Fruit fly (Drosophila melanogaster) whole organism, embryonic: Measurements from ENCODE around the gene CG32857.

Experiments
- Aef1 ChIP-seq: fragments of 200-800 bp; sonication (Bioruptor generic); IDR thresholded peaks from 3 replicates; pipeline ENCODE4 v1.3.6; 2022; ENCODE audit warnings: missing biosample characterization, missing genetic modification characterization
- B-H2 ChIP-seq: fragments of 200-800 bp; sonication (Bioruptor generic); optimal IDR thresholded peaks from 2 replicates; lab custom pipeline; 2018; ENCODE audit warnings: missing biosample characterization, mild to moderate bottlenecking, missing genetic modification characterization
- CG1024 ChIP-seq: fragments of 200-800 bp; sonication (Bioruptor generic); IDR thresholded peaks from 2 replicates; pipeline ENCODE4 v1.3.6; 2022; ENCODE audit warnings: missing biosample characterization, missing genetic modification characterization
- CG10366 ChIP-seq: fragments of 200-800 bp; sonication (Bioruptor generic); IDR thresholded peaks from 2 replicates; pipeline ENCODE4 v1.3.6; 2022; ENCODE audit warnings: missing biosample characterization, missing genetic modification characterization
- CG10959 ChIP-seq: fragments of 200-800 bp; sonication (Bioruptor generic); IDR thresholded peaks from 2 replicates; pipeline ENCODE4 v1.3.6; 2022; ENCODE audit warnings: missing biosample characterization, missing genetic modification characterization
- CG11504 ChIP-seq: fragments of 200-800 bp; sonication (Bioruptor generic); optimal IDR thresholded peaks from 3 replicates; lab custom pipeline; 2019; ENCODE audit warnings: missing biosample characterization, mild to moderate bottlenecking, missing genetic modification characterization, moderate library complexity
- CG12104 ChIP-seq: fragments of 200-800 bp; sonication (Bioruptor generic); optimal IDR thresholded peaks from 3 replicates; lab custom pipeline; 2016; ENCODE audit warnings: missing biosample characterization, missing genetic modification characterization
- CG13894 ChIP-seq: fragments of 200-800 bp; sonication (Bioruptor generic); optimal IDR thresholded peaks from 3 replicates; lab custom pipeline; 2018; ENCODE audit warnings: missing biosample characterization, mild to moderate bottlenecking, missing genetic modification characterization, moderate library complexity
- CG15514 ChIP-seq: fragments of 200-800 bp; sonication (Bioruptor generic); optimal IDR thresholded peaks from 3 replicates; lab custom pipeline; 2017; ENCODE audit warnings: missing biosample characterization, missing genetic modification characterization, mild to moderate bottlenecking, moderate library complexity, missing genetic modification reagents
- CG16863 ChIP-seq: fragments of 200-800 bp; sonication (Bioruptor generic); optimal IDR thresholded peaks from 3 replicates; lab custom pipeline; 2016; ENCODE audit warnings: missing biosample characterization, missing genetic modification characterization
- CG17912 ChIP-seq: fragments of 200-800 bp; sonication (Bioruptor generic); optimal IDR thresholded peaks from 2 replicates; lab custom pipeline; 2018; ENCODE audit warnings: missing biosample characterization, mild to moderate bottlenecking, missing genetic modification characterization
- CG2202 ChIP-seq: fragments of 200-800 bp; sonication (Bioruptor generic); optimal IDR thresholded peaks from 2 replicates; lab custom pipeline; 2018; ENCODE audit warnings: missing biosample characterization, mild to moderate bottlenecking, missing genetic modification characterization
- CG30403 ChIP-seq: fragments of 200-800 bp; sonication (Bioruptor generic); optimal IDR thresholded peaks from 3 replicates; lab custom pipeline; 2016; ENCODE audit warnings: missing biosample characterization, missing genetic modification characterization
- CG31441 ChIP-seq: fragments of 200-800 bp; sonication (Bioruptor generic); IDR thresholded peaks from 2 replicates; pipeline ENCODE4 v1.3.6; 2022; ENCODE audit warnings: missing biosample characterization, missing genetic modification characterization
- CG32772 ChIP-seq: fragments of 200-800 bp; sonication (Bioruptor generic); IDR thresholded peaks from 2 replicates; pipeline ENCODE4 v1.3.6; 2022; ENCODE audit warnings: missing biosample characterization, missing genetic modification characterization
- CG3995 ChIP-seq: fragments of 200-800 bp; sonication (Bioruptor generic); optimal IDR thresholded peaks from 3 replicates; lab custom pipeline; 2016; ENCODE audit warnings: missing biosample characterization, missing genetic modification characterization
- CG6654 ChIP-seq: fragments of 200-800 bp; sonication (Bioruptor generic); optimal IDR thresholded peaks from 2 replicates; lab custom pipeline; 2017; ENCODE audit warnings: missing biosample characterization, mild to moderate bottlenecking, missing genetic modification characterization
- CG6765 ChIP-seq: fragments of 200-800 bp; sonication (Bioruptor generic); optimal IDR thresholded peaks from 3 replicates; lab custom pipeline; 2017; ENCODE audit warnings: missing biosample characterization, mild to moderate bottlenecking, missing genetic modification characterization
- Chrac-16 ChIP-seq: fragments of 200-800 bp; sonication (Bioruptor generic); optimal IDR thresholded peaks from 3 replicates; lab custom pipeline; 2016; ENCODE audit warnings: missing biosample characterization, missing genetic modification characterization
- CoRest ChIP-seq: fragments of 200-800 bp; sonication (Bioruptor generic); optimal IDR thresholded peaks from 3 replicates; lab custom pipeline; 2018; ENCODE audit warnings: missing biosample characterization, mild to moderate bottlenecking, missing genetic modification characterization, moderate library complexity
- Dp ChIP-seq: fragments of 200-800 bp; sonication (Bioruptor generic); optimal IDR thresholded peaks from 2 replicates; lab custom pipeline; 2018; ENCODE audit warnings: missing biosample characterization, mild to moderate bottlenecking, missing genetic modification characterization, moderate library complexity
- Elba2 ChIP-seq: fragments of 200-800 bp; sonication (Bioruptor generic); optimal IDR thresholded peaks from 3 replicates; lab custom pipeline; 2016; ENCODE audit warnings: missing biosample characterization, missing genetic modification characterization
- Ets97D ChIP-seq: fragments of 200-800 bp; sonication (Bioruptor generic); optimal IDR thresholded peaks from 3 replicates; lab custom pipeline; 2016; ENCODE audit warnings: missing biosample characterization, missing genetic modification characterization
- Fer1 ChIP-seq: fragments of 200-800 bp; sonication (Bioruptor generic); optimal IDR thresholded peaks from 2 replicates; lab custom pipeline; 2017; ENCODE audit warnings: missing biosample characterization, mild to moderate bottlenecking, missing genetic modification characterization
- HLH4C ChIP-seq: fragments of 200-800 bp; sonication (Bioruptor generic); IDR thresholded peaks from 3 replicates; pipeline ENCODE4 v1.3.6; 2022; ENCODE audit warnings: missing biosample characterization, missing genetic modification characterization; ENCODE audit not compliant: partially characterized antibody
- HmgZ ChIP-seq: fragments of 200-800 bp; sonication (Bioruptor generic); optimal IDR thresholded peaks from 2 replicates; lab custom pipeline; 2018; ENCODE audit warnings: missing biosample characterization, mild to moderate bottlenecking, missing genetic modification characterization
- Lhr ChIP-seq: fragments of 200-800 bp; sonication (Bioruptor generic); optimal IDR thresholded peaks from 3 replicates; lab custom pipeline; 2017; ENCODE audit warnings: mild to moderate bottlenecking, missing biosample characterization, missing genetic modification reagents, missing genetic modification characterization
- Lim3 ChIP-seq: fragments of 200-800 bp; sonication (Bioruptor generic); IDR thresholded peaks from 2 replicates; pipeline ENCODE4 v1.3.6; 2022; ENCODE audit warnings: missing biosample characterization, missing genetic modification characterization
- Med ChIP-seq: fragments of 200-800 bp; sonication (Bioruptor generic); peaks from one replicate; lab custom pipeline; 2016; ENCODE audit warnings: missing biosample characterization, missing genetic modification characterization, mild to moderate bottlenecking, inconsistent platforms, moderate library complexity
- Mrtf ChIP-seq: fragments of 200-800 bp; sonication (Bioruptor generic); IDR thresholded peaks from 3 replicates; pipeline ENCODE4 v1.3.6; 2022; ENCODE audit warnings: missing biosample characterization, missing genetic modification characterization
- Sry-β ChIP-seq: fragments of 200-800 bp; sonication (Bioruptor generic); optimal IDR thresholded peaks from 2 replicates; lab custom pipeline; 2018; ENCODE audit warnings: missing biosample characterization, mild to moderate bottlenecking, missing genetic modification characterization, moderate library complexity
- Stat92E ChIP-seq, 3 experiments: fragments of >200 bp in 2 of 3; fragments of 200-800 bp in 1 of 3; sonication (Bioruptor generic) in 1 of 3; optimal IDR thresholded peaks; 2 replicates each; lab custom pipeline; 2017 to 2019; ENCODE audit warnings: missing biosample characterization in 3 of 3, missing genetic modification characterization in 3 of 3, mild to moderate bottlenecking in 1 of 3, moderate library complexity in 1 of 3
- bab2 ChIP-seq: fragments of 200-800 bp; sonication (Bioruptor generic); optimal IDR thresholded peaks from 2 replicates; lab custom pipeline; 2016; ENCODE audit warnings: missing biosample characterization, missing genetic modification characterization
- cato ChIP-seq: fragments of 200-800 bp; sonication (Bioruptor generic); optimal IDR thresholded peaks from 2 replicates; lab custom pipeline; 2016; ENCODE audit warnings: missing biosample characterization, missing genetic modification characterization, borderline replicate concordance
- esg ChIP-seq: fragments of 200-800 bp; sonication (Bioruptor generic); conservative IDR thresholded peaks from 2 replicates; pipeline ENCODE4 v1.3.6; 2022; ENCODE audit warnings: missing biosample characterization, missing genetic modification characterization
- eve ChIP-seq, 2 experiments: fragments of >200 bp; optimal IDR thresholded peaks; 2 replicates each; lab custom pipeline; 2017; ENCODE audit warnings: missing biosample characterization in 2 of 2, missing genetic modification characterization in 2 of 2
- exex ChIP-seq: fragments of 200-800 bp; sonication (Bioruptor generic); optimal IDR thresholded peaks from 4 replicates; lab custom pipeline; 2018; ENCODE audit warnings: missing biosample characterization, mild to moderate bottlenecking, missing genetic modification characterization, moderate library complexity
- gsb ChIP-seq: fragments of 200-800 bp; sonication (Bioruptor generic); IDR thresholded peaks from 2 replicates; pipeline ENCODE4 v1.3.6; 2022; ENCODE audit warnings: missing biosample characterization, missing genetic modification characterization
- knrl ChIP-seq: fragments of 200-800 bp; sonication (Bioruptor generic); IDR thresholded peaks from 3 replicates; pipeline ENCODE4 v1.3.6; 2022; ENCODE audit warnings: missing biosample characterization, missing genetic modification characterization; ENCODE audit not compliant: partially characterized antibody
- lola ChIP-seq, 3 experiments: fragments of >200 bp in 2 of 3; fragments of 200-800 bp in 1 of 3; sonication (Bioruptor generic) in 1 of 3; optimal IDR thresholded peaks; 2 replicates each; lab custom pipeline; 2017 to 2019; ENCODE audit warnings: missing biosample characterization in 3 of 3, missing genetic modification characterization in 3 of 3, mild to moderate bottlenecking in 1 of 3, moderate library complexity in 1 of 3
- org-1 ChIP-seq: fragments of 200-800 bp; sonication (Bioruptor generic); optimal IDR thresholded peaks from 2 replicates; lab custom pipeline; 2017; ENCODE audit warnings: missing biosample characterization, missing genetic modification characterization
- pum ChIP-seq: fragments of 200-800 bp; sonication (Bioruptor generic); optimal IDR thresholded peaks from 2 replicates; lab custom pipeline; 2016; ENCODE audit warnings: missing biosample characterization, missing genetic modification characterization
- ro ChIP-seq: fragments of 200-800 bp; sonication (Bioruptor generic); IDR thresholded peaks from 2 replicates; pipeline ENCODE4 v1.3.6; 2022; ENCODE audit warnings: missing biosample characterization, missing genetic modification characterization
- slbo ChIP-seq: fragments of 200-800 bp; sonication (Bioruptor generic); IDR thresholded peaks from 2 replicates; pipeline ENCODE4 v1.3.6; 2022; ENCODE audit warnings: missing biosample characterization, missing genetic modification characterization
- toy ChIP-seq: fragments of 200-800 bp; sonication (Bioruptor generic); IDR thresholded peaks from 2 replicates; pipeline ENCODE4 v1.3.6; 2022; ENCODE audit warnings: missing biosample characterization, missing genetic modification characterization
- tx ChIP-seq: fragments of 200-800 bp; sonication (Bioruptor generic); optimal IDR thresholded peaks from 2 replicates; lab custom pipeline; 2016; ENCODE audit warnings: missing biosample characterization, missing genetic modification characterization
- unc-4 ChIP-seq: fragments of 200-800 bp; sonication (Bioruptor generic); IDR thresholded peaks from 2 replicates; pipeline ENCODE4 v1.3.6; 2022; ENCODE audit warnings: missing biosample characterization, missing genetic modification characterization; ENCODE audit not compliant: partially characterized antibody
- wor ChIP-seq: fragments of 200-800 bp; sonication (Bioruptor generic); IDR thresholded peaks from 2 replicates; pipeline ENCODE4 v1.3.6; 2022; ENCODE audit warnings: missing biosample characterization, missing genetic modification characterization
- yki ChIP-seq: fragments of >200 bp; optimal IDR thresholded peaks from 3 replicates; lab custom pipeline; 2018
- z ChIP-seq: fragments of 200-800 bp; sonication (Bioruptor generic); IDR thresholded peaks from 3 replicates; pipeline ENCODE4 v1.3.6; 2022; ENCODE audit warnings: missing biosample characterization, missing genetic modification characterization
- zf30C ChIP-seq: fragments of 200-800 bp; sonication (Bioruptor generic); optimal IDR thresholded peaks from 3 replicates; lab custom pipeline; 2018; ENCODE audit warnings: missing biosample characterization, mild to moderate bottlenecking, missing genetic modification characterization

Gene CG32857

dm6 chrX:21593907-21594306, 23.5 kb downstream of the CG32857 start (continued):
- TF ChIP-seq exex (no peak), Lim3 (GFP tag; lab: Robert Waterston, UW) (peak; percentile 57; the same call in 1 of the 2 replicates), z (GFP tag; lab: Robert Waterston, UW) (0 out of 3 replicates have a peak, but pooled peaks have one; percentile 31), CG10366 (GFP tag; lab: Robert Waterston, UW) (peak; percentile 73; the same call in 1 of the 2 replicates), eve (GFP tag; optimal IDR thresholded peaks at IDR 0.05; lab: Kevin White, UChicago) (peak; percentile 40 to 93), Mrtf (GFP tag; lab: Robert Waterston, UW) (peak; percentile 85), bab2 (GFP tag; lab: Kevin White, UChicago) (peak; percentile 80), toy (GFP tag; lab: Robert Waterston, UW) (0 out of 2 replicates have a peak, but pooled peaks have one; percentile 25), CG15514 (GFP tag; lab: Kevin White, UChicago) (peak; percentile 35), HmgZ (tag; lab: Kevin White, UChicago) (peak; percentile 48), CG1024 (GFP tag; lab: Robert Waterston, UW) (peak; percentile 59), knrl (no peak), CG6765 (GFP tag; lab: Kevin White, UChicago) (no peak), lola (GFP tag; optimal IDR thresholded peaks at IDR 0.05; lab: Kevin White, UChicago) (peak in 1 of 3 experiments; percentile 74), wor (peak; percentile 82), CG16863 (GFP tag; lab: Kevin White, UChicago) (peak; percentile 84), CG17912 (GFP tag; lab: Kevin White, UChicago) (peak; percentile 19), org-1 (GFP tag; lab: Kevin White, UChicago) (peak; percentile 76), gsb (no peak), Med (peak; percentile 96), Elba2 (GFP tag; lab: Kevin White, UChicago) (peak; percentile 47), cato (GFP tag; lab: Kevin White, UChicago) (peak; percentile 70), slbo (GFP tag; lab: Robert Waterston, UW) (peak; percentile 78), ro (GFP tag; lab: Robert Waterston, UW) (no peak; the same call in 1 of the 2 replicates), yki (lab: Kevin White, UChicago) (no peak), zf30C (GFP tag; lab: Kevin White, UChicago) (peak; percentile 64), Chrac-16 (peak; percentile 79), Fer1 (peak; percentile 53), CG12104 (GFP tag; lab: Kevin White, UChicago) (peak; percentile 50), CG2202 (tag; lab: Kevin White, UChicago) (peak; percentile 71), unc-4 (GFP tag; lab: Robert Waterston, UW) (no peak), CG31441 (GFP tag; lab: Robert Waterston, UW) (peak; percentile 89), CG11504 (tag; lab: Kevin White, UChicago) (peak; percentile 90), CG10959 (GFP tag; lab: Robert Waterston, UW) (peak; percentile 91), HLH4C (GFP tag; lab: Robert Waterston, UW) (no peak), CG3995 (no peak), Aef1 (GFP tag; lab: Robert Waterston, UW) (peak; percentile 79), Sry-β (peak; percentile 49), CG30403 (GFP tag; lab: Kevin White, UChicago) (peak; percentile 81), CG32772 (GFP tag; lab: Robert Waterston, UW) (peak; percentile 83), Dp (GFP tag; lab: Kevin White, UChicago) (no peak), Stat92E (GFP tag; optimal IDR thresholded peaks at IDR 0.05; lab: Kevin White, UChicago) (no peak), CoRest (tag; lab: Kevin White, UChicago) (peak; percentile 85), Lhr (peak; percentile 52), esg (peak; percentile 76), Ets97D (peak; percentile 42), B-H2 (no peak), tx (GFP tag; lab: Kevin White, UChicago) (peak; percentile 76), pum (GFP tag; lab: Kevin White, UChicago) (peak; percentile 91), CG13894 (no peak), CG6654 (peak; percentile 66)
